Worm (Caenorhabditis elegans) whole organism, L3 larva: ENCODE measurements around the gene K03H6.4.

Experiments used
- aly-2 ChIP-seq: fragments of 150-350 bp; optimal IDR thresholded peaks from 2 replicates; lab custom pipeline; 2014; ENCODE audit warnings: missing biosample characterization, missing genetic modification characterization
- ceh-82 ChIP-seq: fragments of 150-350 bp; optimal IDR thresholded peaks from 2 replicates; lab custom pipeline; 2014; ENCODE audit warnings: missing biosample characterization, missing genetic modification characterization
- egl-5 ChIP-seq: fragments of 150-350 bp; optimal IDR thresholded peaks from 2 replicates; lab custom pipeline; 2017; ENCODE audit warnings: missing biosample characterization, missing genetic modification reagents, missing genetic modification characterization, inconsistent platforms
- fkh-2 ChIP-seq: fragments of 150-350 bp; optimal IDR thresholded peaks from 2 replicates; lab custom pipeline; 2014; ENCODE audit warnings: missing biosample characterization, missing genetic modification reagents, missing genetic modification characterization
- nfya-1 ChIP-seq: sonication (generic microtip); optimal IDR thresholded peaks from 2 replicates; lab custom pipeline; 2017; ENCODE audit warnings: missing genetic modification characterization, mild to moderate bottlenecking, missing compliant biosample characterization, antibody characterized with exemption, moderate library complexity; ENCODE audit not compliant: insufficient read depth
- zag-1 ChIP-seq: fragments of 150-350 bp; optimal IDR thresholded peaks from 2 replicates; lab custom pipeline; 2014; ENCODE audit warnings: missing biosample characterization, missing genetic modification characterization

ce11 chrIV:1469093-1469492, 52.0 kb downstream of the K03H6.4 start:
- TF ChIP-seq nfya-1 (tag; lab: Kevin White, UChicago) (no peak), zag-1 (tag; lab: Kevin White, UChicago) (no peak), aly-2 (tag; lab: Kevin White, UChicago) (no peak), fkh-2 (tag; lab: Kevin White, UChicago) (no peak), ceh-82 (tag; lab: Kevin White, UChicago) (no peak), egl-5 (tag; lab: Kevin White, UChicago) (no peak)
